Worm (Caenorhabditis elegans) whole organism, mixed stage, embryonic: ENCODE data around the gene brc-2.

ENCODE experiments used
- ceh-83 ChIP-seq: fragments of 200-800 bp; sonication (Bioruptor generic); optimal IDR thresholded peaks from 2 replicates; lab custom pipeline; 2018; ENCODE audit warnings: mild to moderate bottlenecking, missing genetic modification characterization, missing compliant biosample characterization
- ces-1 ChIP-seq: fragments of 150-350 bp; optimal IDR thresholded peaks from 2 replicates; lab custom pipeline; 2014; ENCODE audit warnings: missing biosample characterization, missing genetic modification reagents, missing genetic modification characterization
- elt-3 ChIP-seq: fragments of 150-350 bp; optimal IDR thresholded peaks from 2 replicates; lab custom pipeline; 2014; ENCODE audit warnings: missing biosample characterization, missing genetic modification characterization
- mab-5 ChIP-seq: fragments of 150-350 bp; optimal IDR thresholded peaks from 2 replicates; lab custom pipeline; 2014; ENCODE audit warnings: missing biosample characterization, missing genetic modification characterization
- nhr-12 ChIP-seq: fragments of 150-350 bp; optimal IDR thresholded peaks from 2 replicates; lab custom pipeline; 2014; ENCODE audit warnings: missing biosample characterization, missing genetic modification characterization
- nhr-237 ChIP-seq: fragments of 150-350 bp; optimal IDR thresholded peaks from 2 replicates; lab custom pipeline; 2014; ENCODE audit warnings: missing biosample characterization, missing genetic modification characterization
- pha-4 ChIP-seq: fragments of 150-350 bp; optimal IDR thresholded peaks from 2 replicates; lab custom pipeline; 2018; ENCODE audit warnings: missing biosample characterization, missing genetic modification reagents, missing genetic modification characterization
- snpc-4 ChIP-seq: fragments of 150-350 bp; optimal IDR thresholded peaks from 2 replicates; lab custom pipeline; 2014; ENCODE audit warnings: missing biosample characterization, missing genetic modification characterization
- unc-39 ChIP-seq: fragments of 150-350 bp; optimal IDR thresholded peaks from 2 replicates; lab custom pipeline; 2014; ENCODE audit warnings: missing biosample characterization, missing genetic modification characterization

DNA sequence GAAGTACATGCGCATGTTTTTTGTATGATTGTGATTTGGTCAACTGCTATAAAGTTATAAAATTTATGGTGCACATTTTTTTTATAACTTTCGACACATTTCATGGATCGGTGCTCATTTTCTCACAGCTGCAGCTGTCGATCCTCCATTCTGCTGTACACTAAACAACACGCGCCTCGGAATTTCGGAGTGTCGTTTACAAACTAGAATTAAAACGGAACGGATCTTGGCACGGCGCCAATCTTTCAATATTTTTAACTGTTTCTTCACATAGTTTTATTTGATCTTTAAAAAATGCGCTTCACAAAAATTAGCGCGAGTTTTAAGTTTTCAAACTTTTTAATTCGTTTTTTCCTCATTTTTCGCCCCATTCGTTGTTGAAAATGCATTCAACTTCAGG lies 43.5 kb upstream of the brc-2 start, which contains the start of gene let-711:
- TF ChIP-seq nhr-12 (tag; lab: Kevin White, UChicago), result no peak
- no peak for TF ChIP-seq pha-4 (tag; lab: Kevin White, UChicago)
- TF ChIP-seq snpc-4, result no peak
- no peak for TF ChIP-seq elt-3 (tag; lab: Kevin White, UChicago)
- no peak for TF ChIP-seq ceh-83 (GFP tag; lab: Kevin White, UChicago)
- TF ChIP-seq unc-39 (tag; lab: Kevin White, UChicago), result no peak
- TF ChIP-seq mab-5 (tag; lab: Kevin White, UChicago), result no peak
- no peak for TF ChIP-seq nhr-237 (tag; lab: Kevin White, UChicago)
- no peak for TF ChIP-seq ces-1 (GFP tag; lab: Kevin White, UChicago)
